Worm (Caenorhabditis elegans): ENCODE data around the gene F10B5.2.

F10B5.2 gene

DNA sequence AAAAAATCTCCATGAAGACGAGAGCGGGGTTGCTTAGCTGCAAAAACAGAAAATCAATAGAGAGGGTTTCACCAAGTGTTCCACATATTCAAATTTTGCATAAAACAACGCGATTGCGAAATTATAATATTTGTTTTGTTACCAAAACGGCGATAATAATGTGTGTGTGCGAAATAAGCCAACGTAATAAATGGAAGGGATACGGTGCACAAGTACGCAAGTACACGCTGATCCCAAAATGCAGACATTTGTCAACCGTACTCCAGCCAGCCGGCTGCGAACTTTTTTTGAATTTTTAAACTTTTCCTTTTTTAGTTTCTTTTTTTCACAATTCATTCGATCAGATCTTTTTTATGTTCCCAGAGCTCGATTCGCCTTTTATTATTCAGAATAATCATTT is 19.7 kb upstream of the F10B5.2 start, which contains the start of gene ire-1 (continued):
- TF ChIP-seq somi-1 (GFP tag; optimal IDR thresholded peaks at IDR 0.05) (no peak), hsf-1 (GFP tag; IDR thresholded peaks at IDR 0.05) (no peak), madf-3 (GFP tag; IDR thresholded peaks at IDR 0.05) (no peak), F33H1.4 (GFP tag; IDR thresholded peaks at IDR 0.05) (peak; percentile 45; the same call in 1 of the 2 replicates), let-607 (tag; optimal IDR thresholded peaks at IDR 0.05) (peak; percentile 30 to 73), fkh-3 (tag; optimal IDR thresholded peaks at IDR 0.05) (no peak), lin-35 (GFP tag; optimal IDR thresholded peaks at IDR 0.05) (no peak), Y53G8AR.9 (GFP tag; conservative IDR thresholded peaks at IDR 0.05) (no peak), pbrm-1 (GFP tag; IDR thresholded peaks at IDR 0.05) (no peak), snpc-1.1 (tag; optimal IDR thresholded peaks at IDR 0.05; ENCODE audit: insufficient read depth) (no peak), T26A5.8 (tag; optimal IDR thresholded peaks at IDR 0.05) (no peak), dpff-1 (tag; optimal IDR thresholded peaks at IDR 0.05) (no peak), B0336.3 (GFP tag; IDR thresholded peaks at IDR 0.05) (no peak), dox-1 (GFP tag; IDR thresholded peaks at IDR 0.05) (peak; percentile 59), unc-62 (GFP tag; optimal IDR thresholded peaks at IDR 0.05) (no peak), gei-17 (GFP tag; optimal IDR thresholded peaks at IDR 0.05) (no peak), hmg-1.2 (GFP tag; IDR thresholded peaks at IDR 0.05) (peak; percentile 25; the same call in 1 of the 2 replicates), mxl-1 (tag; optimal IDR thresholded peaks at IDR 0.05) (no peak), ztf-18 (tag; optimal IDR thresholded peaks at IDR 0.05) (peak; percentile 28), T07F8.4 (tag; optimal IDR thresholded peaks at IDR 0.05) (no peak), aptf-2 (GFP tag; conservative IDR thresholded peaks at IDR 0.05) (no peak), attf-3 (GFP tag; conservative IDR thresholded peaks at IDR 0.05) (no peak), tlf-1 (GFP tag; optimal IDR thresholded peaks at IDR 0.05) (no peak), ztf-28 (GFP tag; IDR thresholded peaks at IDR 0.05) (no peak), akir-1 (GFP tag; optimal IDR thresholded peaks at IDR 0.05) (no peak), nfyb-1 (GFP tag; IDR thresholded peaks at IDR 0.05) (no peak), mel-28 (tag; optimal IDR thresholded peaks at IDR 0.05; ENCODE audit: borderline replicate concordance) (no peak), K12H6.12 (tag; optimal IDR thresholded peaks at IDR 0.05) (peak; percentile 33), cebp-1 (GFP tag; IDR thresholded peaks at IDR 0.05) (peak; percentile 82), cebp-1 (tag; optimal IDR thresholded peaks at IDR 0.05) (peak; percentile 92), hrde-1 (tag; optimal IDR thresholded peaks at IDR 0.05; ENCODE audit: borderline replicate concordance) (no peak), zim-3 (tag; optimal IDR thresholded peaks at IDR 0.05) (no peak), chd-7 (tag; optimal IDR thresholded peaks at IDR 0.05) (no peak), bed-1 (GFP tag; IDR thresholded peaks at IDR 0.05) (no peak), F23B12.7 (tag; optimal IDR thresholded peaks at IDR 0.05; ENCODE audit: insufficient read depth) (peak; percentile 64), C06A6.2 (GFP tag; conservative IDR thresholded peaks at IDR 0.05) (no peak), ccch-3 (GFP tag; optimal IDR thresholded peaks at IDR 0.05) (no peak), Y79H2A.3 (GFP tag; conservative IDR thresholded peaks at IDR 0.05) (no peak), tbx-9 (tag; optimal IDR thresholded peaks at IDR 0.05; ENCODE audit: borderline replicate concordance) (no peak), ztf-25 (GFP tag; IDR thresholded peaks at IDR 0.05) (no peak), cebp-2 (GFP tag; IDR thresholded peaks at IDR 0.05) (no peak), dpl-1 (GFP tag; optimal IDR thresholded peaks at IDR 0.05) (peak; percentile 3), ceh-27 (GFP tag; optimal IDR thresholded peaks at IDR 0.05) (no peak), lsy-27 (tag; optimal IDR thresholded peaks at IDR 0.05; ENCODE audit: borderline replicate concordance, insufficient read depth) (no peak), ZK185.1 (tag; optimal IDR thresholded peaks at IDR 0.05; ENCODE audit: poor library complexity, severe bottlenecking) (peak; percentile 37), B0261.1 (tag; optimal IDR thresholded peaks at IDR 0.05) (no peak), sea-2 (GFP tag; IDR thresholded peaks at IDR 0.05) (no peak), snpc-3.4 (tag; optimal IDR thresholded peaks at IDR 0.05) (peak; percentile 55)
